Worm (Caenorhabditis elegans) whole organism, L3 larva: ENCODE results near the gene egl-27.

Experiments used
- ceh-16 ChIP-seq: sonication (generic microtip); optimal IDR thresholded peaks from 2 replicates; lab custom pipeline; 2017; ENCODE audit warnings: missing biosample characterization, missing genetic modification characterization
- egl-27 ChIP-seq: sonication (generic microtip); optimal IDR thresholded peaks from 4 replicates; lab custom pipeline; 2017; ENCODE audit warnings: missing biosample characterization, missing genetic modification reagents, missing genetic modification characterization
- lin-39 ChIP-seq: fragments of 150-350 bp; optimal IDR thresholded peaks from 2 replicates; lab custom pipeline; 2018; ENCODE audit warnings: missing biosample characterization, missing genetic modification reagents, missing genetic modification characterization

DNA sequence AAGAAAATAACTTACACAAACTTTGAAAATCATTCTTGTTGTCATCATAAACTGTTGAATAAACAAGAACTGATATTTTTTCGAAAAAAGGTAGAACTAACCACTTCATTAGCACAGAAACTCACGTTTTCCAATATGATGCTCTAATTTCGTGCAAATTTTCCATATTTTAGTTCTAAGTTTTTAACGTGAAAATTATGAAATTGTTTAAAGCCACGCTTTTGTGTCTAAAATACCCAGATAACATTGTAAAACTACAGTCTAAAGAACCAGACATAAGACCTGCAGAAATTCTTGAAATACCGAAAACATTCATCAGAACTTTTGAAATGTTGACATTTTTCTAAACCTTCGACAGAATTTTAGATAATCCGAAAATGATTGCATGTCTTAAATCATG, 27.6 kb upstream of the egl-27 start, which contains the start of gene F31E8.5:
- TF ChIP-seq egl-27 (no peak), lin-39 (tag; lab: Kevin White, UChicago) (no peak), ceh-16 (tag; lab: Kevin White, UChicago) (no peak)
